Fruit fly (Drosophila melanogaster) whole organism, larva: ENCODE results near the gene Fer1HCH.

ENCODE experiments used
- noc ChIP-seq: fragments of 200-800 bp; sonication (Bioruptor generic); optimal IDR thresholded peaks from 3 replicates; lab custom pipeline; 2019; ENCODE audit warnings: missing biosample characterization, mild to moderate bottlenecking, missing genetic modification characterization, moderate library complexity

The Fer1HCH gene

dm6 chr3R:30337919-30338647 is 49.9 kb downstream of the Fer1HCH start:
- peak; percentile 16 for TF ChIP-seq noc (tag; lab: Kevin White, UChicago)

- TF ChIP-seq noc (tag; lab: Kevin White, UChicago) = no peak
These were observed 50.5 kb downstream of the Fer1HCH start for dm6 chr3R:30337448-30337847.

dm6 chr3R:30336100-30336499 is 51.9 kb downstream of the Fer1HCH start:
- peak; percentile 37 for TF ChIP-seq noc (tag; lab: Kevin White, UChicago)
